Fruit fly (Drosophila melanogaster) whole organism, embryonic: ENCODE measurements around the gene CG9393.

ENCODE experiments used
- Atf6 ChIP-seq: fragments of 200-800 bp; sonication (Bioruptor generic); IDR thresholded peaks from 2 replicates; pipeline ENCODE4 v1.3.6; 2022; ENCODE audit warnings: missing biosample characterization, missing genetic modification characterization
- Bgb ChIP-seq: fragments of 200-800 bp; sonication (Bioruptor generic); IDR thresholded peaks from 2 replicates; pipeline ENCODE4 v1.3.6; 2022; ENCODE audit warnings: missing biosample characterization, missing genetic modification characterization; ENCODE audit not compliant: partially characterized antibody
- Bteb2 ChIP-seq: fragments of 200-800 bp; sonication (Bioruptor generic); optimal IDR thresholded peaks from 2 replicates; lab custom pipeline; 2016; ENCODE audit warnings: missing biosample characterization, missing genetic modification characterization
- CG10979 ChIP-seq: fragments of 200-800 bp; sonication (Bioruptor generic); optimal IDR thresholded peaks from 2 replicates; lab custom pipeline; 2018; ENCODE audit warnings: missing biosample characterization, mild to moderate bottlenecking, missing genetic modification characterization, moderate library complexity
- CG11093 ChIP-seq: fragments of 200-800 bp; sonication (Bioruptor generic); IDR thresholded peaks from 3 replicates; pipeline ENCODE4 v1.3.6; 2022; ENCODE audit warnings: missing biosample characterization, missing genetic modification characterization
- CG11504 ChIP-seq: fragments of 200-800 bp; sonication (Bioruptor generic); optimal IDR thresholded peaks from 3 replicates; lab custom pipeline; 2019; ENCODE audit warnings: missing biosample characterization, mild to moderate bottlenecking, missing genetic modification characterization, moderate library complexity
- CG11560 ChIP-seq: fragments of 200-800 bp; sonication (Bioruptor generic); IDR thresholded peaks from 3 replicates; pipeline ENCODE4 v1.3.6; 2022; ENCODE audit warnings: missing biosample characterization, missing genetic modification characterization
- CG15073 ChIP-seq: fragments of 200-800 bp; sonication (Bioruptor generic); optimal IDR thresholded peaks from 2 replicates; lab custom pipeline; 2016; ENCODE audit warnings: missing biosample characterization, missing genetic modification characterization
- CG15269 ChIP-seq: fragments of 200-800 bp; sonication (Bioruptor generic); optimal IDR thresholded peaks from 2 replicates; lab custom pipeline; 2018; ENCODE audit warnings: missing biosample characterization, mild to moderate bottlenecking, missing genetic modification characterization, moderate library complexity
- CG16815 ChIP-seq: fragments of 200-800 bp; sonication (Bioruptor generic); optimal IDR thresholded peaks from 3 replicates; lab custom pipeline; 2017; ENCODE audit warnings: missing biosample characterization, mild to moderate bottlenecking, missing genetic modification characterization
- CG18619 ChIP-seq: fragments of 200-800 bp; sonication (Bioruptor generic); optimal IDR thresholded peaks from 3 replicates; lab custom pipeline; 2017; ENCODE audit warnings: missing biosample characterization, mild to moderate bottlenecking, missing genetic modification characterization
- CG2120 ChIP-seq: fragments of 200-800 bp; sonication (Bioruptor generic); optimal IDR thresholded peaks from 3 replicates; lab custom pipeline; 2016; ENCODE audit warnings: missing biosample characterization, missing genetic modification characterization
- CG30020 ChIP-seq: fragments of 200-800 bp; optimal IDR thresholded peaks from 2 replicates; lab custom pipeline; 2019; ENCODE audit warnings: missing biosample characterization, mild to moderate bottlenecking, missing genetic modification characterization, moderate library complexity
- CG31441 ChIP-seq: fragments of 200-800 bp; sonication (Bioruptor generic); IDR thresholded peaks from 2 replicates; pipeline ENCODE4 v1.3.6; 2022; ENCODE audit warnings: missing biosample characterization, missing genetic modification characterization
- CG34422 ChIP-seq: fragments of 200-800 bp; sonication (Bioruptor generic); IDR thresholded peaks from 3 replicates; pipeline ENCODE4 v1.3.6; 2022; ENCODE audit warnings: missing biosample characterization, missing genetic modification characterization
- CG4328 ChIP-seq: fragments of 200-800 bp; sonication (Bioruptor generic); optimal IDR thresholded peaks from 3 replicates; lab custom pipeline; 2017; ENCODE audit warnings: missing biosample characterization, missing genetic modification reagents, missing genetic modification characterization
- CG6765 ChIP-seq: fragments of 200-800 bp; sonication (Bioruptor generic); optimal IDR thresholded peaks from 3 replicates; lab custom pipeline; 2017; ENCODE audit warnings: missing biosample characterization, mild to moderate bottlenecking, missing genetic modification characterization
- CG6791 ChIP-seq: fragments of 200-800 bp; sonication (Bioruptor generic); IDR thresholded peaks from 3 replicates; pipeline ENCODE4 v1.3.6; 2022; ENCODE audit warnings: missing biosample characterization, missing genetic modification characterization; ENCODE audit not compliant: partially characterized antibody
- CG7271 ChIP-seq: fragments of 200-800 bp; sonication (Bioruptor generic); optimal IDR thresholded peaks from 2 replicates; lab custom pipeline; 2018; ENCODE audit warnings: missing biosample characterization, mild to moderate bottlenecking, missing genetic modification characterization, moderate library complexity
- CG7556 ChIP-seq: fragments of 200-800 bp; sonication (Bioruptor generic); optimal IDR thresholded peaks from 2 replicates; lab custom pipeline; 2017; ENCODE audit warnings: missing biosample characterization, mild to moderate bottlenecking, missing genetic modification characterization
- CG7745 ChIP-seq: fragments of 200-800 bp; sonication (Bioruptor generic); optimal IDR thresholded peaks from 2 replicates; lab custom pipeline; 2018; ENCODE audit warnings: missing biosample characterization, mild to moderate bottlenecking, missing genetic modification characterization, moderate library complexity
- CG8765 ChIP-seq: fragments of 200-800 bp; sonication (Bioruptor generic); IDR thresholded peaks from 2 replicates; pipeline ENCODE4 v1.3.6; 2022; ENCODE audit warnings: missing biosample characterization, missing genetic modification characterization
- Dbx ChIP-seq: fragments of 200-800 bp; sonication (Bioruptor generic); IDR thresholded peaks from 3 replicates; pipeline ENCODE4 v1.3.6; 2022; ENCODE audit warnings: missing biosample characterization, missing genetic modification characterization
- Drgx ChIP-seq: fragments of 200-800 bp; sonication (Bioruptor generic); IDR thresholded peaks from 2 replicates; pipeline ENCODE4 v1.3.6; 2022; ENCODE audit warnings: missing biosample characterization, missing genetic modification characterization
- Eip74EF ChIP-seq, 2 experiments: fragments of 200-800 bp in 1 of 2; fragments of >200 bp in 1 of 2; sonication (Bioruptor generic) in 1 of 2; optimal IDR thresholded peaks; 2 replicates each; lab custom pipeline; 2017 to 2019; ENCODE audit warnings: missing biosample characterization in 2 of 2, missing genetic modification characterization in 2 of 2, mild to moderate bottlenecking in 1 of 2, moderate library complexity in 1 of 2
- Gug ChIP-seq: fragments of 200-800 bp; sonication (Bioruptor generic); IDR thresholded peaks from 4 replicates; pipeline ENCODE4 v1.3.6; 2022; ENCODE audit warnings: missing biosample characterization, missing genetic modification characterization
- Lhr ChIP-seq: fragments of 200-800 bp; sonication (Bioruptor generic); optimal IDR thresholded peaks from 3 replicates; lab custom pipeline; 2017; ENCODE audit warnings: mild to moderate bottlenecking, missing biosample characterization, missing genetic modification reagents, missing genetic modification characterization
- Lim3 ChIP-seq: fragments of 200-800 bp; sonication (Bioruptor generic); IDR thresholded peaks from 2 replicates; pipeline ENCODE4 v1.3.6; 2022; ENCODE audit warnings: missing biosample characterization, missing genetic modification characterization
- NFAT ChIP-seq: fragments of 200-800 bp; sonication (Bioruptor generic); IDR thresholded peaks from 2 replicates; pipeline ENCODE4 v1.3.6; 2022; ENCODE audit warnings: missing biosample characterization, missing genetic modification characterization
- Oaz ChIP-seq: fragments of 200-800 bp; sonication (Bioruptor generic); IDR thresholded peaks from 2 replicates; pipeline ENCODE4 v1.3.6; 2022; ENCODE audit warnings: missing biosample characterization, missing genetic modification characterization
- PHDP ChIP-seq: fragments of 200-800 bp; sonication (Bioruptor generic); optimal IDR thresholded peaks from 3 replicates; lab custom pipeline; 2018; ENCODE audit warnings: missing biosample characterization, mild to moderate bottlenecking, missing genetic modification characterization, moderate library complexity
- Pdp1 ChIP-seq, 2 experiments: fragments of 200-800 bp; sonication (Bioruptor generic); optimal IDR thresholded peaks; 3 replicates each; lab custom pipeline; 2016; ENCODE audit warnings: missing biosample characterization in 2 of 2, missing genetic modification characterization in 2 of 2, mild to moderate bottlenecking in 1 of 2, moderate library complexity in 1 of 2
- Poxn ChIP-seq: fragments of 200-800 bp; sonication (Bioruptor generic); IDR thresholded peaks from 2 replicates; pipeline ENCODE4 v1.3.6; 2022; ENCODE audit warnings: missing biosample characterization, missing genetic modification characterization
- Sin3A ChIP-seq: fragments of >200 bp; optimal IDR thresholded peaks from 2 replicates; lab custom pipeline; 2018
- Xrp1 ChIP-seq: fragments of 200-800 bp; sonication (Bioruptor generic); IDR thresholded peaks from 2 replicates; pipeline ENCODE4 v1.3.6; 2022; ENCODE audit warnings: missing biosample characterization, missing genetic modification characterization
- amos ChIP-seq: fragments of 200-800 bp; sonication (Bioruptor generic); IDR thresholded peaks from 2 replicates; pipeline ENCODE4 v1.3.6; 2022; ENCODE audit warnings: missing biosample characterization, missing genetic modification characterization; ENCODE audit not compliant: partially characterized antibody
- crc ChIP-seq: fragments of 200-800 bp; sonication (Bioruptor generic); optimal IDR thresholded peaks from 2 replicates; lab custom pipeline; 2016; ENCODE audit warnings: missing biosample characterization, missing genetic modification characterization
- fd64A ChIP-seq: fragments of 200-800 bp; sonication (Bioruptor generic); optimal IDR thresholded peaks from 3 replicates; lab custom pipeline; 2018; ENCODE audit warnings: missing biosample characterization, mild to moderate bottlenecking, missing genetic modification characterization
- gem ChIP-seq: fragments of 200-800 bp; sonication (Bioruptor generic); optimal IDR thresholded peaks from 2 replicates; lab custom pipeline; 2019; ENCODE audit warnings: missing biosample characterization, mild to moderate bottlenecking, missing genetic modification characterization, moderate library complexity
- lov ChIP-seq, 2 experiments: fragments of 200-800 bp in 1 of 2; fragments of >200 bp in 1 of 2; sonication (Bioruptor generic) in 1 of 2; IDR thresholded peaks in 1 of 2; optimal IDR thresholded peaks in 1 of 2; 2 replicates in 1 of 2; 3 replicates in 1 of 2; pipeline versions ENCODE4 v1.3.6 to Lab custom; 2017 to 2022; ENCODE audit warnings: missing biosample characterization in 1 of 2, missing genetic modification characterization in 1 of 2
- luna ChIP-seq: fragments of 200-800 bp; sonication (Bioruptor generic); optimal IDR thresholded peaks from 2 replicates; lab custom pipeline; 2016; ENCODE audit warnings: missing biosample characterization, missing genetic modification characterization
- maf-S ChIP-seq: fragments of 200-800 bp; sonication (Bioruptor generic); optimal IDR thresholded peaks from 2 replicates; lab custom pipeline; 2016; ENCODE audit warnings: missing biosample characterization, missing genetic modification characterization
- pan ChIP-seq, 4 experiments: fragments of >200 bp in 3 of 4; fragments of 200-800 bp in 1 of 4; sonication (Bioruptor generic) in 1 of 4; optimal IDR thresholded peaks in 3 of 4; IDR thresholded peaks in 1 of 4; 2 replicates each; pipeline versions ENCODE4 v1.3.6 to Lab custom; 2017 to 2022; ENCODE audit warnings: missing biosample characterization in 2 of 4, missing genetic modification characterization in 2 of 4, mixed read lengths in 1 of 4
- sd ChIP-seq: fragments of 200-800 bp; sonication (Bioruptor generic); optimal IDR thresholded peaks from 3 replicates; lab custom pipeline; 2018; ENCODE audit warnings: missing biosample characterization, mild to moderate bottlenecking, missing genetic modification characterization, moderate library complexity
- sens ChIP-seq: fragments of 200-800 bp; sonication (Bioruptor generic); peaks from one replicate; lab custom pipeline; 2016; ENCODE audit warnings: missing biosample characterization, missing genetic modification characterization
- sisA ChIP-seq: fragments of 200-800 bp; sonication (Bioruptor generic); IDR thresholded peaks from 2 replicates; pipeline ENCODE4 v1.3.6; 2022; ENCODE audit warnings: missing biosample characterization, missing genetic modification characterization
- zen2 ChIP-seq: fragments of 200-800 bp; sonication (Bioruptor generic); IDR thresholded peaks from 3 replicates; pipeline ENCODE4 v1.3.6; 2022; ENCODE audit warnings: missing biosample characterization, missing genetic modification characterization; ENCODE audit not compliant: partially characterized antibody

Gene CG9393

DNA sequence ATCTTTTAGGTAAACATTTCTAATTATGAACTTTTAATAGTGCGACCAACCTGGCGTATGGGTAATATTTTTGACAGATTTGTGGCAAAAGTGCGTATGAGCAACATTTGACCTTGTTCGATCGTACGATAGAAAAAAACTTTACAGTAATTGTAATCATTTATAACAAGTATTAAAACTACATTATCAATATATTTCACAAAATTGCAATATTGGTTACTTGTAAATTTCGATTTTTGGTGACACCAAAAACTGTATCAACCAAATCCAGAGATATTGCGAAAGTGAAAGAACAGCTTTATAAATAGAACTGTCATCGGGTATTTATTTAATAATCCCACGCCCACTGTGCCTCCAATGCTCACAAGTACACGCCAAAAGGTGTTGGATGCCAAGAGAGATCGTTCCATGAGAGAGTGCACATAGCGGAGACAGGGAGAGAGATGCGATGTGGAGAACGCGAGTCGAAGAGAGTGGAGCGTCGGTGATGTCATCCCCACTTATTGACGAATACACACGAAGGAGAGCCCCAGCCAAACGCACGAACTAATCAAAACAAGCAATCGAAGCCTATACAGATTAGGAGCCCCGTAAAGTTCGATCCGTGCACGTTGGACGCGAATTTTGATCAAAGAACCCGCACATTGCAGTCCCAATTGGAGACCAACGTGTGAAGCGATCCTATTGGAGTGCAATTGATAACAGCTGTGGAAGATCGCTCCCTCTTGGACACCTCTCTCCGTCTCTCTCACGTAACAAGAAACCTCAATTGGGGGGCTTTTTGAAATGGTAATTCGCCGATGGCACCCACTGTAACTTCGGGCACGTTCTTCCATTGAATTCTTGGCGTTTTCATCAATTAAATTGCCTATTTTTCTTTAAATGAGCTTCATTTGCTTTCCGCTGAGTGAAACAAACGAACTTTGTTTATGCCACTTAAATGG is 30.0 kb downstream of the CG9393 start (continued):
- TF ChIP-seq Bgb (GFP tag; lab: Robert Waterston, UW), result peak; percentile 23; the same call in 1 of the 2 replicates
- peak; percentile 80 for TF ChIP-seq fd64A (GFP tag; lab: Kevin White, UChicago)
- TF ChIP-seq CG8765, result peak; percentile 39; the same call in 1 of the 2 replicates
- no peak for TF ChIP-seq CG6791 (GFP tag; lab: Robert Waterston, UW)
- TF ChIP-seq sisA (GFP tag; lab: Robert Waterston, UW), result peak; percentile 83
- peak; percentile 86 for TF ChIP-seq crc (GFP tag; lab: Kevin White, UChicago)
- TF ChIP-seq Eip74EF (GFP tag; optimal IDR thresholded peaks at IDR 0.05; lab: Kevin White, UChicago), result peak in 1 of 2 experiments; percentile 98
- peak; percentile 93 for TF ChIP-seq Atf6 (GFP tag; lab: Robert Waterston, UW)
- no peak for TF ChIP-seq CG7745
- peak; percentile 82 for TF ChIP-seq Dbx
- TF ChIP-seq CG18619 (GFP tag; lab: Kevin White, UChicago), result peak; percentile 99
- peak; percentile 96 for TF ChIP-seq CG10979 (tag; lab: Kevin White, UChicago)
- no peak; the same call in 2 of the 3 replicates for TF ChIP-seq zen2 (GFP tag; lab: Robert Waterston, UW)
- peak; percentile 96 for TF ChIP-seq CG31441 (GFP tag; lab: Robert Waterston, UW)
- peak; percentile 99 for TF ChIP-seq CG7556
- peak; percentile 99 for TF ChIP-seq sens (GFP tag; lab: Kevin White, UChicago)
- peak; percentile 75 for TF ChIP-seq Oaz (GFP tag; lab: Robert Waterston, UW)
- peak; percentile 97 for TF ChIP-seq CG15269 (tag; lab: Kevin White, UChicago)
- TF ChIP-seq CG15073, result peak; percentile 71
- TF ChIP-seq CG34422 (GFP tag; lab: Robert Waterston, UW), result peak; percentile 84
- peak; percentile 98 for TF ChIP-seq CG4328
- peak; percentile 93 for TF ChIP-seq maf-S
- TF ChIP-seq luna, result peak; percentile 44
- peak; percentile 81 for TF ChIP-seq Lhr (GFP tag; lab: Kevin White, UChicago)
- peak; percentile 98 for TF ChIP-seq gem (tag; lab: Kevin White, UChicago)
- TF ChIP-seq CG11560 (tag; lab: Robert Waterston, UW), result peak; percentile 71
- TF ChIP-seq lov (optimal IDR thresholded peaks at IDR 0.05; lab: Kevin White, UChicago), result no peak
- TF ChIP-seq lov (GFP tag; IDR thresholded peaks at IDR 0.05; lab: Robert Waterston, UW), result no peak
- peak; percentile 85 for TF ChIP-seq CG30020 (tag; lab: Kevin White, UChicago)
- peak; percentile 94 for TF ChIP-seq PHDP (tag; lab: Kevin White, UChicago)
- TF ChIP-seq CG11093, result peak; percentile 87
- peak; percentile 88 for TF ChIP-seq Bteb2
- TF ChIP-seq NFAT (GFP tag; lab: Robert Waterston, UW), result peak; percentile 56
- no peak for TF ChIP-seq amos (GFP tag; lab: Robert Waterston, UW)
- TF ChIP-seq CG16815 (GFP tag; lab: Kevin White, UChicago), result peak; percentile 96
- TF ChIP-seq CG7271 (tag; lab: Kevin White, UChicago), result peak; percentile 46
- TF ChIP-seq sd (tag; lab: Kevin White, UChicago), result peak; percentile 79
- peak; percentile 84 to 96 for TF ChIP-seq Pdp1 (GFP tag; optimal IDR thresholded peaks at IDR 0.05; lab: Kevin White, UChicago)
- peak; percentile 88 for TF ChIP-seq Gug
- TF ChIP-seq CG11504, result peak; percentile 97
- TF ChIP-seq Sin3A (lab: Kevin White, UChicago), result no peak
- peak; percentile 40; the same call in 1 of the 2 replicates for TF ChIP-seq Lim3 (GFP tag; lab: Robert Waterston, UW)
- no peak for TF ChIP-seq pan (optimal IDR thresholded peaks at IDR 0.05; lab: Kevin White, UChicago)
- TF ChIP-seq pan (GFP tag; optimal IDR thresholded peaks at IDR 0.05 in 1 of 2, IDR thresholded peaks at IDR 0.05 in 1 of 2), result peak in 1 of 2 experiments; percentile 86
- TF ChIP-seq Poxn (GFP tag; lab: Robert Waterston, UW), result peak; percentile 75
- TF ChIP-seq CG6765 (GFP tag; lab: Kevin White, UChicago), result peak; percentile 97
- TF ChIP-seq Drgx (GFP tag; lab: Robert Waterston, UW), result peak; percentile 91
- TF ChIP-seq Xrp1, result peak; percentile 85
- TF ChIP-seq CG2120, result peak; percentile 97
